Fruit fly (Drosophila melanogaster) whole organism: ENCODE results near the gene pico.

Experiments used
- CG8478 ChIP-seq: fragments of >200 bp; optimal IDR thresholded peaks from 2 replicates; lab custom pipeline; 2018; ENCODE audit warnings: inconsistent platforms
- Dll ChIP-seq: fragments of >200 bp; optimal IDR thresholded peaks from 2 replicates; lab custom pipeline; 2017
- EcR ChIP-seq, 2 experiments: fragments of >200 bp; optimal IDR thresholded peaks; 2 replicates each; lab custom pipeline; 2017; ENCODE audit warnings: missing biosample characterization in 2 of 2, missing genetic modification characterization in 2 of 2, missing genetic modification reagents in 2 of 2
- pan ChIP-seq: fragments of >200 bp; optimal IDR thresholded peaks from 2 replicates; lab custom pipeline; 2017
- psq ChIP-seq: fragments of >200 bp; optimal IDR thresholded peaks from 2 replicates; lab custom pipeline; 2017

dm6 chrX:19859331-19859730, 7.5 kb upstream of the pico start:
- TF ChIP-seq psq (lab: Kevin White, UChicago) (no peak), pan (no peak), CG8478 (lab: Kevin White, UChicago) (no peak), Dll (no peak), EcR (GFP tag; optimal IDR thresholded peaks at IDR 0.05; lab: Kevin White, UChicago) (no peak)
